Worm (Caenorhabditis elegans) whole organism, L4 larva: ENCODE measurements around the gene C18G1.9.

Experiments
- D1046.2 ChIP-seq: fragments of 200-800 bp; sonication (Bioruptor generic); IDR thresholded peaks from 2 replicates; pipeline ENCODE4 v1.3.6; 2022; ENCODE audit warnings: missing genetic modification characterization, missing compliant biosample characterization
- F49E8.2 ChIP-seq: sonication (generic microtip); optimal IDR thresholded peaks from 2 replicates; lab custom pipeline; 2016; ENCODE audit warnings: missing compliant biosample characterization, mild to moderate bottlenecking, missing genetic modification characterization, borderline replicate concordance
- aly-2 ChIP-seq: sonication (generic microtip); optimal IDR thresholded peaks from 2 replicates; lab custom pipeline; 2018; ENCODE audit warnings: missing biosample characterization, missing genetic modification characterization
- ceh-62 ChIP-seq: sonication (generic microtip); optimal IDR thresholded peaks from 2 replicates; lab custom pipeline; 2017; ENCODE audit warnings: missing biosample characterization, missing genetic modification characterization
- duxl-1 ChIP-seq: sonication (generic microtip); optimal IDR thresholded peaks from 2 replicates; lab custom pipeline; 2016; ENCODE audit warnings: mild to moderate bottlenecking, missing genetic modification characterization, moderate library complexity, missing compliant biosample characterization; ENCODE audit not compliant: poor library complexity
- egl-27 ChIP-seq: sonication (generic microtip); optimal IDR thresholded peaks from 3 replicates; lab custom pipeline; 2017; ENCODE audit warnings: missing biosample characterization, missing genetic modification reagents, missing genetic modification characterization
- lin-1 ChIP-seq: fragments of 200-800 bp; sonication (Bioruptor generic); IDR thresholded peaks from 2 replicates; pipeline ENCODE4 v1.3.6; 2022; ENCODE audit warnings: missing genetic modification reagents, missing genetic modification characterization, missing compliant biosample characterization
- lin-13 ChIP-seq: fragments of 150-350 bp; optimal IDR thresholded peaks from 2 replicates; lab custom pipeline; 2014; ENCODE audit warnings: missing biosample characterization, missing genetic modification reagents, missing genetic modification characterization
- nhr-25 ChIP-seq: sonication (generic microtip); optimal IDR thresholded peaks from 2 replicates; lab custom pipeline; 2017; ENCODE audit warnings: missing genetic modification characterization, mild to moderate bottlenecking, missing compliant biosample characterization, antibody characterized with exemption, moderate library complexity, borderline replicate concordance; ENCODE audit not compliant: insufficient read depth
- nhr-77 ChIP-seq: fragments of 150-350 bp; optimal IDR thresholded peaks from 2 replicates; lab custom pipeline; 2014; ENCODE audit warnings: missing biosample characterization, missing genetic modification characterization
- pqm-1 ChIP-seq: sonication (generic microtip); optimal IDR thresholded peaks from 2 replicates; lab custom pipeline; 2017; ENCODE audit warnings: missing biosample characterization, missing genetic modification characterization
- snpc-4 ChIP-seq: fragments of 150-350 bp; optimal IDR thresholded peaks from 2 replicates; lab custom pipeline; 2014; ENCODE audit warnings: missing biosample characterization, missing genetic modification characterization
- unc-39 ChIP-seq: sonication (generic microtip); optimal IDR thresholded peaks from 2 replicates; lab custom pipeline; 2017; ENCODE audit warnings: missing biosample characterization, missing genetic modification characterization

DNA sequence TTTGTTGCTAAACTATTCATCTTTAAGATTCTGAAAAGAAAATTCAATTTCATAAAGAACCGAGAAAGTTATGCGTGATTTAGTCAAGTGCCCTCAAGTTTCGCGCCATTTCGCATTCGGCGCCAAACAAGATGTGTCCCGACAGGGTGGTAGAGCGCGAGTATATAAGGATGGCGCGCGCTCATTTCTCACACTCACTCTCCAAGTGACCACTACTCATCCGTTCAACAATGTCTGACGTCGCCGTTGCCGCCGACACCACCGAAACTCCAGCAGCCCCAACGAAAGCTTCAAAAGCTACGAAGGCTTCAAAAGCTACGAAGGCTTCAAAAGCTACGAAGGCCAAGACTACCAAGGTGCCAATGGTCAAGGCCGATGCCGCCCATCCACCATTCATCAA lies 15.4 kb downstream of the C18G1.9 start, which contains the start of gene hil-4:
- TF ChIP-seq lin-1 (GFP tag; lab: Robert Waterston, UW) (no peak), egl-27 (tag; lab: Kevin White, UChicago) (no peak), nhr-25 (tag; lab: Kevin White, UChicago) (no peak), duxl-1 (tag; lab: Kevin White, UChicago) (no peak), snpc-4 (no peak), unc-39 (tag; lab: Kevin White, UChicago) (no peak), D1046.2 (GFP tag; lab: Robert Waterston, UW) (no peak), aly-2 (tag; lab: Kevin White, UChicago) (no peak), pqm-1 (tag; lab: Kevin White, UChicago) (no peak), lin-13 (GFP tag; lab: Kevin White, UChicago) (no peak), ceh-62 (tag; lab: Kevin White, UChicago) (no peak), F49E8.2 (tag; lab: Kevin White, UChicago) (no peak), nhr-77 (tag; lab: Kevin White, UChicago) (no peak)
